Fruit fly (Drosophila melanogaster) whole organism, wandering third instar larva: ENCODE data around the gene Sik2.

Experiments
- Abd-B ChIP-seq: fragments of >200 bp; optimal IDR thresholded peaks from 2 replicates; lab custom pipeline; 2017; ENCODE audit warnings: missing biosample characterization, missing genetic modification characterization
- CG32264 ChIP-seq: fragments of 200-800 bp; sonication (Bioruptor generic); optimal IDR thresholded peaks from 2 replicates; lab custom pipeline; 2016; ENCODE audit warnings: missing biosample characterization, missing genetic modification characterization
- CG9705 ChIP-seq: fragments of 200-800 bp; sonication (Bioruptor generic); optimal IDR thresholded peaks from 2 replicates; lab custom pipeline; 2018; ENCODE audit warnings: missing biosample characterization, mild to moderate bottlenecking, missing genetic modification characterization
- CrebA ChIP-seq: fragments of 200-800 bp; sonication (Bioruptor generic); optimal IDR thresholded peaks from 2 replicates; lab custom pipeline; 2016; ENCODE audit warnings: missing biosample characterization, mild to moderate bottlenecking, missing genetic modification characterization, borderline replicate concordance
- Dfd ChIP-seq: fragments of >200 bp; optimal IDR thresholded peaks from 2 replicates; lab custom pipeline; 2017; ENCODE audit warnings: missing biosample characterization, missing genetic modification characterization
- Dif ChIP-seq: fragments of 200-275, 200-300 bp; sonication (Bioruptor generic); optimal IDR thresholded peaks from 2 replicates; lab custom pipeline; 2018; ENCODE audit warnings: missing biosample characterization, missing genetic modification characterization; ENCODE audit not compliant: partially characterized antibody
- HLH106 ChIP-seq: fragments of 200-800 bp; optimal IDR thresholded peaks from 3 replicates; lab custom pipeline; 2019; ENCODE audit warnings: missing biosample characterization, mild to moderate bottlenecking, missing genetic modification characterization, moderate library complexity
- Hnf4 ChIP-seq: fragments of 200-800 bp; sonication (Bioruptor generic); optimal IDR thresholded peaks from 2 replicates; lab custom pipeline; 2016; ENCODE audit warnings: missing biosample characterization, mild to moderate bottlenecking, missing genetic modification characterization
- Hr78 ChIP-seq: fragments of >200 bp; optimal IDR thresholded peaks from 2 replicates; lab custom pipeline; 2017; ENCODE audit warnings: missing biosample characterization, missing genetic modification characterization
- Hr83 ChIP-seq: fragments of 200-300 bp; sonication (Bioruptor generic); optimal IDR thresholded peaks from 2 replicates; lab custom pipeline; 2016; ENCODE audit warnings: missing biosample characterization, mild to moderate bottlenecking, missing genetic modification characterization, moderate library complexity; ENCODE audit not compliant: poor library complexity, severe bottlenecking
- Jra ChIP-seq: sonication (Bioruptor generic); optimal IDR thresholded peaks from 2 replicates; lab custom pipeline; 2016; ENCODE audit warnings: missing biosample characterization, missing genetic modification characterization
- Mio ChIP-seq: sonication (Bioruptor generic); optimal IDR thresholded peaks from 2 replicates; lab custom pipeline; 2016; ENCODE audit warnings: missing biosample characterization, missing genetic modification characterization
- N ChIP-seq: fragments of >200 bp; optimal IDR thresholded peaks from 2 replicates; lab custom pipeline; 2018; ENCODE audit warnings: missing biosample characterization, missing external identifiers, missing genetic modification characterization
- OdsH ChIP-seq: fragments of 200-800 bp; sonication (Bioruptor generic); optimal IDR thresholded peaks from 2 replicates; lab custom pipeline; 2016; ENCODE audit warnings: missing biosample characterization, mild to moderate bottlenecking, missing genetic modification characterization
- Rel ChIP-seq, 2 experiments: fragments of 200-800 bp; sonication (Bioruptor generic) in 1 of 2; optimal IDR thresholded peaks; 2 replicates in 1 of 2; 3 replicates in 1 of 2; lab custom pipeline; 2016 to 2019; ENCODE audit warnings: mild to moderate bottlenecking in 2 of 2, missing biosample characterization in 2 of 2, missing genetic modification characterization in 2 of 2, moderate library complexity in 1 of 2
- Sp1 ChIP-seq: fragments of 200-800 bp; sonication (Bioruptor generic); optimal IDR thresholded peaks from 3 replicates; lab custom pipeline; 2019; ENCODE audit warnings: missing biosample characterization, mild to moderate bottlenecking, missing genetic modification characterization, moderate library complexity
- Vsx2 ChIP-seq: fragments of 200-300, 225-300 bp; sonication (Bioruptor generic); optimal IDR thresholded peaks from 2 replicates; lab custom pipeline; 2018; ENCODE audit warnings: missing biosample characterization, missing genetic modification characterization; ENCODE audit not compliant: partially characterized antibody
- br ChIP-seq: fragments of 200-800 bp; sonication (Bioruptor generic); optimal IDR thresholded peaks from 2 replicates; lab custom pipeline; 2016; ENCODE audit warnings: missing biosample characterization, missing genetic modification characterization
- brk ChIP-seq: fragments of 200-800 bp; sonication (Bioruptor generic); optimal IDR thresholded peaks from 2 replicates; lab custom pipeline; 2016; ENCODE audit warnings: missing biosample characterization, mild to moderate bottlenecking, missing genetic modification characterization
- dl ChIP-seq, 2 experiments: fragments of 175-275, 200-275 bp in 1 of 2; fragments of 200-275 bp in 1 of 2; sonication (Bioruptor generic); optimal IDR thresholded peaks; lab custom pipeline; 2018; ENCODE audit warnings: mild to moderate bottlenecking in 2 of 2, missing biosample characterization in 2 of 2, missing genetic modification characterization in 2 of 2, moderate library complexity in 2 of 2; ENCODE audit not compliant: partially characterized antibody in 2 of 2, insufficient read depth in 1 of 2
- dmrt93B ChIP-seq: fragments of 200-800 bp; sonication (Bioruptor generic); optimal IDR thresholded peaks from 2 replicates; lab custom pipeline; 2018; ENCODE audit warnings: missing biosample characterization, mild to moderate bottlenecking, missing genetic modification characterization
- dsf ChIP-seq: sonication (Bioruptor generic); optimal IDR thresholded peaks from 2 replicates; lab custom pipeline; 2016; ENCODE audit warnings: missing biosample characterization, missing genetic modification characterization, borderline replicate concordance
- ey ChIP-seq: fragments of 200-800 bp; sonication (Bioruptor generic); optimal IDR thresholded peaks from 2 replicates; lab custom pipeline; 2016; ENCODE audit warnings: missing biosample characterization, missing genetic modification characterization
- foxo ChIP-seq, 2 experiments: fragments of 200-800 bp; sonication (Bioruptor generic); optimal IDR thresholded peaks; 2 replicates in 1 of 2; 3 replicates in 1 of 2; lab custom pipeline; 2016 to 2017; ENCODE audit warnings: missing biosample characterization in 2 of 2, missing genetic modification characterization in 2 of 2
- fru ChIP-seq: fragments of 200-800 bp; sonication (Bioruptor generic); optimal IDR thresholded peaks from 3 replicates; lab custom pipeline; 2016; ENCODE audit warnings: missing biosample characterization, mild to moderate bottlenecking, missing genetic modification characterization
- h ChIP-seq: fragments of 200-800 bp; sonication (Bioruptor generic); optimal IDR thresholded peaks from 3 replicates; lab custom pipeline; 2016; ENCODE audit warnings: missing biosample characterization, mild to moderate bottlenecking, missing genetic modification characterization
- psq ChIP-seq: fragments of 200-800 bp; sonication (Bioruptor generic); optimal IDR thresholded peaks from 3 replicates; lab custom pipeline; 2017; ENCODE audit warnings: missing biosample characterization, mild to moderate bottlenecking, missing genetic modification characterization, moderate library complexity
- rgr ChIP-seq: fragments of 200-800 bp; sonication (Bioruptor generic); optimal IDR thresholded peaks from 3 replicates; lab custom pipeline; 2016; ENCODE audit warnings: missing biosample characterization, mild to moderate bottlenecking, missing genetic modification characterization
- sage ChIP-seq: fragments of 200-800 bp; sonication (Bioruptor generic); optimal IDR thresholded peaks from 2 replicates; lab custom pipeline; 2016; ENCODE audit warnings: missing biosample characterization, mild to moderate bottlenecking, missing genetic modification characterization
- sv ChIP-seq: fragments of 200-800 bp; sonication (Bioruptor generic); optimal IDR thresholded peaks from 3 replicates; lab custom pipeline; 2016; ENCODE audit warnings: missing biosample characterization, missing genetic modification characterization
- tai ChIP-seq: sonication (Bioruptor generic); optimal IDR thresholded peaks from 2 replicates; lab custom pipeline; 2016; ENCODE audit warnings: missing biosample characterization, missing genetic modification characterization
- usp ChIP-seq: fragments of >200 bp; optimal IDR thresholded peaks from 2 replicates; lab custom pipeline; 2017; ENCODE audit warnings: missing biosample characterization, missing genetic modification characterization
- woc ChIP-seq: sonication (Bioruptor generic); optimal IDR thresholded peaks from 2 replicates; lab custom pipeline; 2016; ENCODE audit warnings: missing biosample characterization, mild to moderate bottlenecking, missing genetic modification characterization

Sik2 gene

DNA sequence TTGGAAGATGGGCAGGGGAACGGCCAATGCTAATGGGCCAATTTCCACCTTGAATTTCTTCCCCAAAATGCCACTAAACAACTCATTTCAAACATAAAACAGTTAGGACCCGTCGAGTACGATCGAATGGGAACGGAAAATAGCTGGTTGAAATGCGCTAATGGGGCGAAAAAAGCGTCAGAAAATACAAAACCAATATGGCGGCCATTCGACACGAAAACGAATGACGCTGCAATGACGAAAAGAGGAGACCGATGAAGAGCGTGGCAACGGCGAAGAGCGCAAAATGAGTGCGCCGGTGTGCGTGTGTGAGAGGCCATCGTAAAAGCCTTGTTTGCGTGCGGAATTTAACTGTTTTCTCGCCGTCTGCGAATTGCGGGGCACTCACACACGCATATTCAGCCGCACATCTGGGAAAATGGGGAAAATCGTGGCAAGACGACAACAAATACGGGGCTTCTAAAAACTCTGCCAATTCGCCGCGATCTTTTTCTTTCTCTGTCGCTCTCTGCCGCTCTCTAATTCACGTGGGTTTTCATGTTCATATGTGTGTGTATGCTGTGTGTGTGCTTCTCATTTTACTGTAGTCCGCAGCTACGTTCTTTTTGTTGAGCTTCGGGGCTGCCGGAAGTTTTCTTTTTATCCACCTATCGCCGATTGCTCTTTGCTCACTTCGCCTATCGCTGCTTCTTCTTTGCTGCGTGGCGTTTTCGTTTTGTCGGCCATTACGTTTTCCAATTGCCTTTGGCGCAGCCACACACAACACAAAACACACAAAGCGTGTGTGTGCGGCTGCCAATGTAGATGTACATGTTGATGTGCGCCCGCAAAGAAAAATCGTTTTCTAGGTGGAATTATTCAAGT is 51.5 kb downstream of the Sik2 start, which contains the start of gene east:
Gene east, plus strand, starts transcription at position 851 of the 864 bp plus-strand sequence.
- TF ChIP-seq N (GFP tag; lab: Kevin White, UChicago) (no peak), Sp1 (peak; percentile 36), psq (GFP tag; lab: Kevin White, UChicago) (peak; percentile 92)

- TF ChIP-seq ey (GFP tag; lab: Kevin White, UChicago) (peak; percentile 60), usp (no peak), CG9705 (GFP tag; lab: Kevin White, UChicago) (peak; percentile 33), rgr (GFP tag; lab: Kevin White, UChicago) (peak; percentile 65), Mio (GFP tag; lab: Kevin White, UChicago) (no peak), foxo (GFP tag; optimal IDR thresholded peaks at IDR 0.05; lab: Kevin White, UChicago) (peak in 1 of 2 experiments; percentile 72), Hnf4 (GFP tag; lab: Kevin White, UChicago) (peak; percentile 51), woc (peak; percentile 18), CrebA (no peak), dmrt93B (GFP tag; lab: Kevin White, UChicago) (peak; percentile 50), Hr83 (GFP tag; lab: Kevin White, UChicago) (no peak), dsf (no peak), fru (GFP tag; lab: Kevin White, UChicago) (peak; percentile 62), OdsH (GFP tag; lab: Kevin White, UChicago) (peak; percentile 33), Rel (GFP tag; optimal IDR thresholded peaks at IDR 0.05; lab: Kevin White, UChicago) (no peak), Rel (tag; optimal IDR thresholded peaks at IDR 0.05; lab: Kevin White, UChicago) (no peak), Vsx2 (GFP tag; lab: Kevin White, UChicago) (no peak), h (GFP tag; lab: Kevin White, UChicago) (peak; percentile 51), CG32264 (GFP tag; lab: Kevin White, UChicago) (no peak), Sp1 (peak; percentile 73), Abd-B (GFP tag; lab: Kevin White, UChicago) (no peak), Jra (GFP tag; lab: Kevin White, UChicago) (no peak), HLH106 (tag; lab: Kevin White, UChicago) (peak; percentile 69), Dif (no peak), sage (no peak), br (GFP tag; lab: Kevin White, UChicago) (peak; percentile 57), brk (GFP tag; lab: Kevin White, UChicago) (no peak), tai (GFP tag; lab: Kevin White, UChicago) (no peak), sv (GFP tag; lab: Kevin White, UChicago) (peak; percentile 63)
- TF ChIP-seq, all 38 proteins: peak for 14
These were observed 52.2 kb downstream of the Sik2 start for dm6 chrX:2009453-2010009.

DNA sequence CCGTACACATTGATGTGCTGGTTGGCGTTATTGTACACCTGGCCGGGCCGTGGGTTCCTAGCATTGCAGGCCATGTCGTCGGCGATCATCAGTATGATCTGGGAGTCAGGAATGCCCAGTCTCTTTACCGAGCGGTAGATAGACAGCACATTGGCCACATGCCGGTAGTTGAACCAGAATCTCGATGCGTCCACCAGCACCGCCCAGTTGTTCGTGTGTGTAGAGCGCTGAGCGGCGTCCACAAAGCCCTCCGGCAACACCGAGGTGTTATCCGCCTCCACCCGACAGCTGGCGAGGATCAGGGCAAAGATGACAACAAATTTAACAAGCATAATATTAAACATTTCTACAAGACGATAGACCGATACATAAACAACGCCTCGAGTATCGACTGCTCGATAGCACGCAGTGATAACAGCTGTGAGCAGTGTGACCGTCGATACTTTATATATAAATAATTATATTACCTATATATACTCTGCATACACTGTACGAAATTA is 52.7 kb downstream of the Sik2 start, which contains the start of gene PIG-K:
Gene PIG-K, minus strand, starts transcription at position 412 of the 500 bp plus-strand sequence.
- no peak for TF ChIP-seq CrebA
- TF ChIP-seq br (GFP tag; lab: Kevin White, UChicago): no peak
- no peak for TF ChIP-seq usp
- no peak for TF ChIP-seq Hr78 (GFP tag; lab: Kevin White, UChicago)
- no peak for TF ChIP-seq brk (GFP tag; lab: Kevin White, UChicago)
- TF ChIP-seq Jra (GFP tag; lab: Kevin White, UChicago): no peak
- no peak for TF ChIP-seq sv (GFP tag; lab: Kevin White, UChicago)
- no peak for TF ChIP-seq foxo (GFP tag; optimal IDR thresholded peaks at IDR 0.05; lab: Kevin White, UChicago)
- TF ChIP-seq dl (GFP tag; optimal IDR thresholded peaks at IDR 0.05; lab: Kevin White, UChicago; ENCODE audit: insufficient read depth in 1 of 2, partially characterized antibody in 2 of 2): no peak
- TF ChIP-seq sage: no peak
- no peak for TF ChIP-seq Abd-B (GFP tag; lab: Kevin White, UChicago)
- TF ChIP-seq Sp1: no peak
- TF ChIP-seq Dfd (GFP tag; lab: Kevin White, UChicago): no peak
- no peak for TF ChIP-seq OdsH (GFP tag; lab: Kevin White, UChicago)
- TF ChIP-seq fru (GFP tag; lab: Kevin White, UChicago): no peak
